Fruit fly (Drosophila melanogaster) whole organism, prepupa: ENCODE results near the gene crm.

Experiments
- Blimp-1 ChIP-seq: fragments of 200-800 bp; sonication (Bioruptor generic); optimal IDR thresholded peaks from 3 replicates; lab custom pipeline; 2017; ENCODE audit warnings: missing biosample characterization, missing genetic modification characterization, mild to moderate bottlenecking, moderate library complexity, missing genetic modification reagents
- CG10631 ChIP-seq: fragments of 200-800 bp; sonication (Bioruptor generic); optimal IDR thresholded peaks from 2 replicates; lab custom pipeline; 2016; ENCODE audit warnings: missing biosample characterization, missing genetic modification characterization
- CG10669 ChIP-seq: fragments of 200-800 bp; sonication (Bioruptor generic); optimal IDR thresholded peaks from 3 replicates; lab custom pipeline; 2018; ENCODE audit warnings: missing biosample characterization, mild to moderate bottlenecking, missing genetic modification characterization, moderate library complexity
- CG11294 ChIP-seq: fragments of 200-800 bp; sonication (Bioruptor generic); IDR thresholded peaks from 2 replicates; pipeline ENCODE4 v1.3.6; 2022; ENCODE audit warnings: missing biosample characterization, missing genetic modification characterization
- CG11762 ChIP-seq: fragments of 200-800 bp; sonication (Bioruptor generic); optimal IDR thresholded peaks from 3 replicates; lab custom pipeline; 2016; ENCODE audit warnings: missing biosample characterization, missing genetic modification characterization; ENCODE audit not compliant: insufficient read depth
- CG11902 ChIP-seq: fragments of 200-800 bp; sonication (Bioruptor generic); optimal IDR thresholded peaks from 3 replicates; lab custom pipeline; 2016; ENCODE audit warnings: missing biosample characterization, missing genetic modification characterization
- CG15336 ChIP-seq: fragments of 200-800 bp; sonication (Bioruptor generic); IDR thresholded peaks from 2 replicates; pipeline ENCODE4 v1.3.6; 2022; ENCODE audit warnings: missing biosample characterization, missing genetic modification characterization
- CG1621 ChIP-seq: fragments of 200-800 bp; sonication (Bioruptor generic); optimal IDR thresholded peaks from 3 replicates; lab custom pipeline; 2018; ENCODE audit warnings: missing biosample characterization, mild to moderate bottlenecking, missing genetic modification characterization
- CG16779 ChIP-seq: fragments of 200-800 bp; sonication (Bioruptor generic); optimal IDR thresholded peaks from 3 replicates; lab custom pipeline; 2017; ENCODE audit warnings: missing biosample characterization, mild to moderate bottlenecking, missing genetic modification characterization
- CG3032 ChIP-seq: fragments of 200-800 bp; optimal IDR thresholded peaks from 2 replicates; lab custom pipeline; 2019; ENCODE audit warnings: missing biosample characterization, mild to moderate bottlenecking, missing genetic modification characterization, moderate library complexity
- CG32006 ChIP-seq: fragments of 200-800 bp; sonication (Bioruptor generic); optimal IDR thresholded peaks from 3 replicates; lab custom pipeline; 2017; ENCODE audit warnings: missing biosample characterization, mild to moderate bottlenecking, missing genetic modification characterization
- CG34406 ChIP-seq: fragments of 200-800 bp; sonication (Bioruptor generic); optimal IDR thresholded peaks from 3 replicates; lab custom pipeline; 2016; ENCODE audit warnings: missing biosample characterization, missing genetic modification characterization
- CG3919 ChIP-seq: fragments of 200-800 bp; sonication (Bioruptor generic); optimal IDR thresholded peaks from 3 replicates; lab custom pipeline; 2016; ENCODE audit warnings: missing biosample characterization, missing genetic modification characterization
- CG4318 ChIP-seq: fragments of 200-800 bp; sonication (Bioruptor generic); optimal IDR thresholded peaks from 3 replicates; lab custom pipeline; 2017; ENCODE audit warnings: missing biosample characterization, mild to moderate bottlenecking, missing genetic modification characterization
- CG6163 ChIP-seq: fragments of 200-800 bp; sonication (Bioruptor generic); IDR thresholded peaks from 3 replicates; pipeline ENCODE4 v1.3.6; 2022; ENCODE audit warnings: missing biosample characterization, missing genetic modification characterization
- CG6792 ChIP-seq: fragments of 200-800 bp; sonication (Bioruptor generic); optimal IDR thresholded peaks from 3 replicates; lab custom pipeline; 2016; ENCODE audit warnings: missing biosample characterization, missing genetic modification characterization
- CG6854 ChIP-seq: fragments of 200-800 bp; sonication (Bioruptor generic); optimal IDR thresholded peaks from 2 replicates; lab custom pipeline; 2017; ENCODE audit warnings: missing biosample characterization, mild to moderate bottlenecking, missing genetic modification characterization
- CG7368 ChIP-seq: fragments of 200-800 bp; sonication (Bioruptor generic); optimal IDR thresholded peaks from 3 replicates; lab custom pipeline; 2016; ENCODE audit warnings: missing biosample characterization, missing genetic modification characterization
- CG8119 ChIP-seq: fragments of 200-800 bp; sonication (Bioruptor generic); IDR thresholded peaks from 3 replicates; pipeline ENCODE4 v1.3.6; 2022; ENCODE audit warnings: missing biosample characterization, missing genetic modification characterization
- CG8319 ChIP-seq: fragments of 200-800 bp; sonication (Bioruptor generic); optimal IDR thresholded peaks from 3 replicates; lab custom pipeline; 2016; ENCODE audit warnings: missing biosample characterization, missing genetic modification characterization
- CG8632 ChIP-seq: fragments of 200-800 bp; sonication (Bioruptor generic); optimal IDR thresholded peaks from 3 replicates; lab custom pipeline; 2016; ENCODE audit warnings: missing biosample characterization, missing genetic modification characterization
- Eip75B ChIP-seq: fragments of 200-800 bp; sonication (Bioruptor generic); optimal IDR thresholded peaks from 3 replicates; lab custom pipeline; 2016; ENCODE audit warnings: missing biosample characterization, missing genetic modification characterization
- Eip78C ChIP-seq: fragments of 200-800 bp; sonication (Bioruptor generic); peaks from one replicate; lab custom pipeline; 2016; ENCODE audit warnings: missing biosample characterization, missing genetic modification characterization
- Eip93F ChIP-seq: fragments of 200-800 bp; sonication (Bioruptor generic); optimal IDR thresholded peaks from 2 replicates; lab custom pipeline; 2016; ENCODE audit warnings: missing biosample characterization, mild to moderate bottlenecking, missing genetic modification characterization
- Ets96B ChIP-seq: fragments of 200-800 bp; optimal IDR thresholded peaks from 2 replicates; lab custom pipeline; 2019; ENCODE audit warnings: missing biosample characterization, mild to moderate bottlenecking, missing genetic modification characterization, moderate library complexity
- Gug ChIP-seq: fragments of 200-800 bp; sonication (Bioruptor generic); IDR thresholded peaks from 2 replicates; pipeline ENCODE4 v1.3.6; 2022; ENCODE audit warnings: missing biosample characterization, missing genetic modification characterization
- Hr38 ChIP-seq: sonication (Bioruptor generic); optimal IDR thresholded peaks from 2 replicates; lab custom pipeline; 2016; ENCODE audit warnings: missing biosample characterization, missing genetic modification characterization
- Hr39 ChIP-seq: fragments of 200-800 bp; sonication (Bioruptor generic); optimal IDR thresholded peaks from 2 replicates; lab custom pipeline; 2016; ENCODE audit warnings: missing biosample characterization, missing genetic modification characterization
- Hr4 ChIP-seq: fragments of 200-800 bp; sonication (Bioruptor generic); optimal IDR thresholded peaks from 3 replicates; lab custom pipeline; 2016; ENCODE audit warnings: missing biosample characterization, missing genetic modification characterization
- Met ChIP-seq: fragments of 200-800 bp; sonication (Bioruptor generic); optimal IDR thresholded peaks from 3 replicates; lab custom pipeline; 2016; ENCODE audit warnings: missing biosample characterization, missing genetic modification characterization
- Smox ChIP-seq: fragments of 200-800 bp; sonication (Bioruptor generic); optimal IDR thresholded peaks from 3 replicates; lab custom pipeline; 2016; ENCODE audit warnings: missing biosample characterization, missing genetic modification characterization
- Sox102F ChIP-seq: fragments of 200-800 bp; sonication (Bioruptor generic); optimal IDR thresholded peaks from 2 replicates; lab custom pipeline; 2016; ENCODE audit warnings: missing biosample characterization, mild to moderate bottlenecking, missing genetic modification characterization
- Sox15 ChIP-seq: fragments of 200-800 bp; sonication (Bioruptor generic); optimal IDR thresholded peaks from 3 replicates; lab custom pipeline; 2016; ENCODE audit warnings: missing biosample characterization, missing genetic modification characterization
- achi ChIP-seq: fragments of 200-800 bp; sonication (Bioruptor generic); optimal IDR thresholded peaks from 3 replicates; lab custom pipeline; 2016; ENCODE audit warnings: missing biosample characterization, missing genetic modification characterization
- acj6 ChIP-seq: fragments of 200-800 bp; sonication (Bioruptor generic); optimal IDR thresholded peaks from 3 replicates; lab custom pipeline; 2016; ENCODE audit warnings: missing biosample characterization, missing genetic modification characterization
- cyc ChIP-seq: fragments of 200-800 bp; sonication (Bioruptor generic); optimal IDR thresholded peaks from 3 replicates; lab custom pipeline; 2016; ENCODE audit warnings: missing biosample characterization, missing genetic modification characterization
- dac ChIP-seq: fragments of 200-800 bp; sonication (Bioruptor generic); optimal IDR thresholded peaks from 2 replicates; lab custom pipeline; 2017; ENCODE audit warnings: missing biosample characterization, mild to moderate bottlenecking, missing genetic modification characterization
- dsx ChIP-seq: fragments of 200-800 bp; optimal IDR thresholded peaks from 3 replicates; lab custom pipeline; 2019; ENCODE audit warnings: missing biosample characterization, mild to moderate bottlenecking, missing genetic modification characterization, moderate library complexity; ENCODE audit not compliant: poor library complexity, severe bottlenecking
- esn ChIP-seq: fragments of 200-800 bp; sonication (Bioruptor generic); optimal IDR thresholded peaks from 2 replicates; lab custom pipeline; 2016; ENCODE audit warnings: missing biosample characterization, mild to moderate bottlenecking, missing genetic modification characterization, moderate library complexity
- fd59A ChIP-seq: fragments of 200-800 bp; sonication (Bioruptor generic); optimal IDR thresholded peaks from 2 replicates; lab custom pipeline; 2017; ENCODE audit warnings: missing biosample characterization, mild to moderate bottlenecking, missing genetic modification characterization, missing genetic modification reagents
- fd85E ChIP-seq: fragments of 200-800 bp; sonication (Bioruptor generic); optimal IDR thresholded peaks from 3 replicates; lab custom pipeline; 2016; ENCODE audit warnings: missing biosample characterization, missing genetic modification characterization
- fkh ChIP-seq: fragments of 200-800 bp; sonication (Bioruptor generic); optimal IDR thresholded peaks from 3 replicates; lab custom pipeline; 2017; ENCODE audit warnings: missing biosample characterization, mild to moderate bottlenecking, missing genetic modification characterization, moderate library complexity
- lz ChIP-seq: fragments of 200-800 bp; sonication (Bioruptor generic); optimal IDR thresholded peaks from 3 replicates; lab custom pipeline; 2016; ENCODE audit warnings: missing biosample characterization, missing genetic modification characterization
- pdm3 ChIP-seq: fragments of 200-800 bp; sonication (Bioruptor generic); optimal IDR thresholded peaks from 3 replicates; lab custom pipeline; 2016; ENCODE audit warnings: missing biosample characterization, missing genetic modification characterization
- salr ChIP-seq, 2 experiments: fragments of 200-800 bp; sonication (Bioruptor generic); optimal IDR thresholded peaks; 3 replicates each; lab custom pipeline; 2016 to 2018; ENCODE audit warnings: missing biosample characterization in 2 of 2, missing genetic modification characterization in 2 of 2, mild to moderate bottlenecking in 1 of 2
- svp ChIP-seq: fragments of 200-800 bp; sonication (Bioruptor generic); peaks from one replicate; lab custom pipeline; 2016; ENCODE audit warnings: missing biosample characterization, missing genetic modification characterization
- topi ChIP-seq: fragments of 200-800 bp; sonication (Bioruptor generic); optimal IDR thresholded peaks from 3 replicates; lab custom pipeline; 2016; ENCODE audit warnings: missing biosample characterization, missing genetic modification characterization
- vri ChIP-seq: fragments of 200-800 bp; sonication (Bioruptor generic); optimal IDR thresholded peaks from 3 replicates; lab custom pipeline; 2016; ENCODE audit warnings: missing biosample characterization, mild to moderate bottlenecking, missing genetic modification characterization

crm gene

dm6 chrX:2744042-2744441 lies 5.5 kb upstream of the crm start, which contains the start of gene Syx4 (continued):
- TF ChIP-seq CG6854 (GFP tag; lab: Kevin White, UChicago) (peak; percentile 78), dsx (GFP tag; lab: Kevin White, UChicago) (peak; percentile 80), Sox102F (GFP tag; lab: Kevin White, UChicago) (peak; percentile 88), Eip78C (GFP tag; lab: Kevin White, UChicago) (peak; percentile 97), CG32006 (GFP tag; lab: Kevin White, UChicago) (peak; percentile 92), CG34406 (GFP tag; lab: Kevin White, UChicago) (peak; percentile 91), CG16779 (tag; lab: Kevin White, UChicago) (peak; percentile 81), CG10631 (GFP tag; lab: Kevin White, UChicago) (peak; percentile 87), fd85E (peak; percentile 70), topi (GFP tag; lab: Kevin White, UChicago) (peak; percentile 92), fd59A (peak; percentile 74), Smox (GFP tag; lab: Kevin White, UChicago) (peak; percentile 87)

DNA sequence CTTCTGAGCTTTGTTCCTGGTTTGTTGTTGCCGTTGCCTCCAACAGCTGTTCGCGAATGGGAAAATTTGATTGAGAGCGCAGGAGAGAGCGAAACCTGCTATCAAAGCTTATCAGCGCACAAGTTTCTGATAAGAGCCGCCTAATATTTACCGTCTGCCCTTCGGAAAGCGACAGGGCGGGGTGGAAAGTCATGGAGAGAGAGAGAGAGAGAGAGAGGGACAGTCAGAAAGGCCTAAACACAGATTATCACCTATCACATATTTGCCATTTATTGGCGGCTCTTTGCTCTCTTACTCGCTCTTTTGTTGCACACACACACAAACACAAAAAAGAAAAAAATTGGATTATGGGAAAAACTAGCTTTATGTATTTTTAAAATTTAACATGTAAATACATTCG lies 5.0 kb upstream of the crm start:
- TF ChIP-seq Eip78C (GFP tag; lab: Kevin White, UChicago) (no peak), fkh (GFP tag; lab: Kevin White, UChicago) (no peak)

DNA sequence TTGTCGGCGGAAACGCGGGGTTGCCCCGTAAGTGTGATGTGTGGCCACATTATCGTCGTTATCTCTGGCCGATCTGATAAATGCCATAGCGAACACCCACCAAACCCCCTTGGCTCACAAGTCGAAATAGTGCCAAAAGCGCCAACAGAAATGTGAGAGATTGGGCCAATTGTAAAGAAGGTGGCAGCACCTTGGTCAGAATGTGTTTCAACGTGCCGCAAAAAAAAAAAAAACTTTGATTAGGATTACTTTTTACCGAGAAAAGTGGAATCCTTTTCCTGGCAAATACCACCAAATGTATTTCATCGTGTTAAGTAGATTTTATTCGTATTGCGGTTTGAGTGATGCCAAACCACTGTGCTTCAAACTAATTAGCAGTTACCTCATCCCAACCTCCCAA lies 4.4 kb upstream of the crm start:
- TF ChIP-seq Blimp-1 (no peak), CG11902 (GFP tag; lab: Kevin White, UChicago) (no peak), salr (GFP tag; optimal IDR thresholded peaks at IDR 0.05; lab: Kevin White, UChicago) (no peak), Gug (peak; percentile 42), dac (no peak), Smox (GFP tag; lab: Kevin White, UChicago) (peak; percentile 5), CG8119 (peak; percentile 23; the same call in 1 of the 3 replicates), CG16779 (tag; lab: Kevin White, UChicago) (no peak), CG6792 (GFP tag; lab: Kevin White, UChicago) (peak; percentile 6), Sox15 (peak; percentile 12), CG3032 (tag; lab: Kevin White, UChicago) (no peak), Ets96B (tag; lab: Kevin White, UChicago) (no peak), vri (GFP tag; lab: Kevin White, UChicago) (peak; percentile 29), CG4318 (no peak), esn (GFP tag; lab: Kevin White, UChicago) (peak; percentile 54), Eip78C (GFP tag; lab: Kevin White, UChicago) (peak; percentile 68), CG3919 (peak; percentile 16), CG15336 (GFP tag; lab: Robert Waterston, UW) (no peak), CG8319 (no peak), dsx (GFP tag; lab: Kevin White, UChicago) (no peak), CG8632 (GFP tag; lab: Kevin White, UChicago) (no peak), topi (GFP tag; lab: Kevin White, UChicago) (peak; percentile 31), CG11762 (GFP tag; lab: Kevin White, UChicago) (no peak), acj6 (GFP tag; lab: Kevin White, UChicago) (peak; percentile 43), lz (GFP tag; lab: Kevin White, UChicago) (peak; percentile 45), CG6163 (GFP tag; lab: Robert Waterston, UW) (peak; percentile 66), CG7368 (GFP tag; lab: Kevin White, UChicago) (no peak), achi (GFP tag; lab: Kevin White, UChicago) (peak; percentile 35), CG10669 (GFP tag; lab: Kevin White, UChicago) (no peak), Hr39 (GFP tag; lab: Kevin White, UChicago) (peak; percentile 61), Hr4 (peak; percentile 50), Hr38 (no peak), CG1621 (tag; lab: Kevin White, UChicago) (no peak), pdm3 (GFP tag; lab: Kevin White, UChicago) (peak; percentile 46), Eip93F (no peak), Met (GFP tag; lab: Kevin White, UChicago) (peak; percentile 34), cyc (GFP tag; lab: Kevin White, UChicago) (peak; percentile 26), CG11294 (GFP tag; lab: Robert Waterston, UW) (peak; percentile 55), CG32006 (GFP tag; lab: Kevin White, UChicago) (peak; percentile 48), svp (GFP tag; lab: Kevin White, UChicago) (no peak), Eip75B (GFP tag; lab: Kevin White, UChicago) (no peak)
